Fruit fly (Drosophila melanogaster) whole organism, embryonic: ENCODE data around the gene path.

Experiments
- Adf1 ChIP-seq: fragments of 200-800 bp; sonication (Bioruptor generic); IDR thresholded peaks from 2 replicates; pipeline ENCODE4 v1.3.6; 2022; ENCODE audit warnings: missing biosample characterization, missing genetic modification characterization
- Blimp-1 ChIP-seq: fragments of 200-800 bp; sonication (Bioruptor generic); optimal IDR thresholded peaks from 3 replicates; lab custom pipeline; 2018; ENCODE audit warnings: missing biosample characterization, missing genetic modification characterization, mild to moderate bottlenecking, moderate library complexity, missing genetic modification reagents
- CG10274 ChIP-seq: fragments of 200-800 bp; sonication (Bioruptor generic); optimal IDR thresholded peaks from 3 replicates; lab custom pipeline; 2017; ENCODE audit warnings: missing biosample characterization, mild to moderate bottlenecking, missing genetic modification characterization
- CG10431 ChIP-seq: fragments of 200-800 bp; sonication (Bioruptor generic); optimal IDR thresholded peaks from 3 replicates; lab custom pipeline; 2018; ENCODE audit warnings: missing biosample characterization, mild to moderate bottlenecking, missing genetic modification characterization
- CG10654 ChIP-seq: fragments of 200-800 bp; sonication (Bioruptor generic); optimal IDR thresholded peaks from 2 replicates; lab custom pipeline; 2016; ENCODE audit warnings: missing biosample characterization, missing genetic modification characterization
- CG11093 ChIP-seq: fragments of 200-800 bp; sonication (Bioruptor generic); IDR thresholded peaks from 3 replicates; pipeline ENCODE4 v1.3.6; 2022; ENCODE audit warnings: missing biosample characterization, missing genetic modification characterization
- CG11696 ChIP-seq: fragments of 200-800 bp; sonication (Bioruptor generic); IDR thresholded peaks from 2 replicates; pipeline ENCODE4 v1.3.6; 2022; ENCODE audit warnings: missing biosample characterization, missing genetic modification characterization
- CG15269 ChIP-seq: fragments of 200-800 bp; sonication (Bioruptor generic); optimal IDR thresholded peaks from 2 replicates; lab custom pipeline; 2018; ENCODE audit warnings: missing biosample characterization, mild to moderate bottlenecking, missing genetic modification characterization, moderate library complexity
- CG15601 ChIP-seq: fragments of 200-800 bp; sonication (Bioruptor generic); optimal IDR thresholded peaks from 3 replicates; lab custom pipeline; 2019; ENCODE audit warnings: missing biosample characterization, mild to moderate bottlenecking, missing genetic modification characterization, moderate library complexity
- CG1602 ChIP-seq: fragments of 200-800 bp; sonication (Bioruptor generic); optimal IDR thresholded peaks from 3 replicates; lab custom pipeline; 2016; ENCODE audit warnings: missing biosample characterization, missing genetic modification characterization
- CG16815 ChIP-seq: fragments of 200-800 bp; sonication (Bioruptor generic); optimal IDR thresholded peaks from 3 replicates; lab custom pipeline; 2017; ENCODE audit warnings: missing biosample characterization, mild to moderate bottlenecking, missing genetic modification characterization
- CG16863 ChIP-seq: fragments of 200-800 bp; sonication (Bioruptor generic); optimal IDR thresholded peaks from 3 replicates; lab custom pipeline; 2016; ENCODE audit warnings: missing biosample characterization, missing genetic modification characterization
- CG17612 ChIP-seq: fragments of 200-800 bp; sonication (Bioruptor generic); IDR thresholded peaks from 2 replicates; pipeline ENCODE4 v1.3.6; 2022; ENCODE audit warnings: missing biosample characterization, missing genetic modification characterization
- CG18619 ChIP-seq: fragments of 200-800 bp; sonication (Bioruptor generic); optimal IDR thresholded peaks from 3 replicates; lab custom pipeline; 2017; ENCODE audit warnings: missing biosample characterization, mild to moderate bottlenecking, missing genetic modification characterization
- CG2202 ChIP-seq: fragments of 200-800 bp; sonication (Bioruptor generic); optimal IDR thresholded peaks from 2 replicates; lab custom pipeline; 2018; ENCODE audit warnings: missing biosample characterization, mild to moderate bottlenecking, missing genetic modification characterization
- CG3726 ChIP-seq: fragments of 200-800 bp; sonication (Bioruptor generic); IDR thresholded peaks from 3 replicates; pipeline ENCODE4, ENCODE4 v1.3.6; 2022; ENCODE audit warnings: missing biosample characterization, missing genetic modification characterization
- CG3995 ChIP-seq: fragments of 200-800 bp; sonication (Bioruptor generic); optimal IDR thresholded peaks from 3 replicates; lab custom pipeline; 2016; ENCODE audit warnings: missing biosample characterization, missing genetic modification characterization
- CG6654 ChIP-seq: fragments of 200-800 bp; sonication (Bioruptor generic); optimal IDR thresholded peaks from 2 replicates; lab custom pipeline; 2017; ENCODE audit warnings: missing biosample characterization, mild to moderate bottlenecking, missing genetic modification characterization
- CG6689 ChIP-seq: fragments of 200-800 bp; sonication (Bioruptor generic); IDR thresholded peaks from 2 replicates; pipeline ENCODE4 v1.3.6; 2022; ENCODE audit warnings: missing biosample characterization, missing genetic modification characterization
- CG7271 ChIP-seq: fragments of 200-800 bp; sonication (Bioruptor generic); optimal IDR thresholded peaks from 2 replicates; lab custom pipeline; 2018; ENCODE audit warnings: missing biosample characterization, mild to moderate bottlenecking, missing genetic modification characterization, moderate library complexity
- CG9437 ChIP-seq: fragments of 200-800 bp; sonication (Bioruptor generic); optimal IDR thresholded peaks from 2 replicates; lab custom pipeline; 2018; ENCODE audit warnings: missing biosample characterization, mild to moderate bottlenecking, missing genetic modification characterization
- Camta ChIP-seq: fragments of 200-800 bp; sonication (Bioruptor generic); optimal IDR thresholded peaks from 2 replicates; lab custom pipeline; 2016; ENCODE audit warnings: missing biosample characterization, missing genetic modification characterization
- D ChIP-seq, 2 experiments: fragments of 200-800 bp in 1 of 2; fragments of >200 bp in 1 of 2; sonication (Bioruptor generic) in 1 of 2; optimal IDR thresholded peaks; 2 replicates in 1 of 2; 3 replicates in 1 of 2; lab custom pipeline; 2017; ENCODE audit warnings: mild to moderate bottlenecking in 1 of 2, missing biosample characterization in 1 of 2, missing genetic modification characterization in 1 of 2, missing genetic modification reagents in 1 of 2
- Ets65A ChIP-seq: fragments of 200-800 bp; sonication (Bioruptor generic); peaks from one replicate; lab custom pipeline; 2016; ENCODE audit warnings: missing biosample characterization, missing genetic modification characterization
- Fer2 ChIP-seq: fragments of 200-800 bp; sonication (Bioruptor generic); optimal IDR thresholded peaks from 2 replicates; lab custom pipeline; 2018; ENCODE audit warnings: missing biosample characterization, mild to moderate bottlenecking, missing genetic modification characterization, moderate library complexity
- H2.0 ChIP-seq: fragments of 200-800 bp; sonication (Bioruptor generic); IDR thresholded peaks from 2 replicates; pipeline ENCODE4 v1.3.6; 2022; ENCODE audit warnings: missing biosample characterization, missing genetic modification characterization
- Hmr ChIP-seq: fragments of 200-800 bp; sonication (Bioruptor generic); optimal IDR thresholded peaks from 3 replicates; lab custom pipeline; 2017; ENCODE audit warnings: mild to moderate bottlenecking, missing biosample characterization, missing genetic modification reagents, missing genetic modification characterization
- Max ChIP-seq: fragments of 200-800 bp; sonication (Bioruptor generic); optimal IDR thresholded peaks from 2 replicates; lab custom pipeline; 2016; ENCODE audit warnings: missing biosample characterization, mild to moderate bottlenecking, missing genetic modification characterization
- NFAT ChIP-seq: fragments of 200-800 bp; sonication (Bioruptor generic); IDR thresholded peaks from 2 replicates; pipeline ENCODE4 v1.3.6; 2022; ENCODE audit warnings: missing biosample characterization, missing genetic modification characterization
- Nf-YC ChIP-seq: fragments of 200-800 bp; optimal IDR thresholded peaks from 3 replicates; lab custom pipeline; 2019; ENCODE audit warnings: missing biosample characterization, mild to moderate bottlenecking, missing genetic modification characterization, moderate library complexity
- Ptx1 ChIP-seq: fragments of 200-800 bp; sonication (Bioruptor generic); IDR thresholded peaks from 2 replicates; pipeline ENCODE4 v1.3.6; 2022; ENCODE audit warnings: missing biosample characterization, missing genetic modification characterization
- Sry-β ChIP-seq: fragments of 200-800 bp; sonication (Bioruptor generic); optimal IDR thresholded peaks from 2 replicates; lab custom pipeline; 2018; ENCODE audit warnings: missing biosample characterization, mild to moderate bottlenecking, missing genetic modification characterization, moderate library complexity
- Usf ChIP-seq: fragments of 200-800 bp; sonication (Bioruptor generic); optimal IDR thresholded peaks from 2 replicates; lab custom pipeline; 2017; ENCODE audit warnings: missing genotype, missing biosample characterization, missing genetic modification characterization
- ato ChIP-seq: fragments of 200-800 bp; sonication (Bioruptor generic); IDR thresholded peaks from 2 replicates; pipeline ENCODE4 v1.3.6; 2022; ENCODE audit warnings: missing biosample characterization, missing genetic modification characterization; ENCODE audit not compliant: partially characterized antibody
- btn ChIP-seq: fragments of 200-800 bp; sonication (Bioruptor generic); optimal IDR thresholded peaks from 2 replicates; lab custom pipeline; 2016; ENCODE audit warnings: missing biosample characterization, missing genetic modification characterization
- caup ChIP-seq: fragments of 200-800 bp; sonication (Bioruptor generic); optimal IDR thresholded peaks from 3 replicates; lab custom pipeline; 2017; ENCODE audit warnings: missing biosample characterization, mild to moderate bottlenecking, missing genetic modification characterization, moderate library complexity; ENCODE audit not compliant: severe bottlenecking
- ems ChIP-seq: fragments of 200-800 bp; sonication (Bioruptor generic); optimal IDR thresholded peaks from 3 replicates; lab custom pipeline; 2016; ENCODE audit warnings: missing biosample characterization, missing genetic modification characterization
- gcm2 ChIP-seq: fragments of 200-800 bp; sonication (Bioruptor generic); optimal IDR thresholded peaks from 2 replicates; lab custom pipeline; 2016; ENCODE audit warnings: missing biosample characterization, missing genetic modification characterization
- grau ChIP-seq: fragments of 200-800 bp; optimal IDR thresholded peaks from 3 replicates; lab custom pipeline; 2019; ENCODE audit warnings: missing biosample characterization, mild to moderate bottlenecking, missing genetic modification characterization, moderate library complexity
- gro ChIP-seq: fragments of 200-800 bp; sonication (Bioruptor generic); optimal IDR thresholded peaks from 2 replicates; lab custom pipeline; 2016; ENCODE audit warnings: missing biosample characterization, missing genetic modification characterization
- kay ChIP-seq: fragments of 200-800 bp; sonication (Bioruptor generic); optimal IDR thresholded peaks from 2 replicates; lab custom pipeline; 2016; ENCODE audit warnings: missing biosample characterization, missing genetic modification characterization
- ken ChIP-seq: fragments of 200-800 bp; sonication (Bioruptor generic); IDR thresholded peaks from 3 replicates; pipeline ENCODE4 v1.3.6; 2022; ENCODE audit warnings: missing biosample characterization, missing genetic modification characterization
- kni ChIP-seq: fragments of 200-800 bp; sonication (Bioruptor generic); optimal IDR thresholded peaks from 3 replicates; lab custom pipeline; 2017; ENCODE audit warnings: mild to moderate bottlenecking, missing biosample characterization, missing genetic modification reagents, missing genetic modification characterization
- nerfin-1 ChIP-seq: fragments of 200-800 bp; sonication (Bioruptor generic); optimal IDR thresholded peaks from 3 replicates; lab custom pipeline; 2019; ENCODE audit warnings: missing biosample characterization, mild to moderate bottlenecking, missing genetic modification characterization, moderate library complexity
- nerfin-2 ChIP-seq: fragments of 200-800 bp; sonication (Bioruptor generic); IDR thresholded peaks from 2 replicates; pipeline ENCODE4 v1.3.6; 2022; ENCODE audit warnings: missing biosample characterization, missing genetic modification characterization; ENCODE audit not compliant: partially characterized antibody
- pfk ChIP-seq: fragments of 200-800 bp; sonication (Bioruptor generic); optimal IDR thresholded peaks from 2 replicates; lab custom pipeline; 2018; ENCODE audit warnings: missing biosample characterization, mild to moderate bottlenecking, missing genetic modification characterization, moderate library complexity
- pho ChIP-seq: fragments of 200-800 bp; sonication (Bioruptor generic); optimal IDR thresholded peaks from 2 replicates; lab custom pipeline; 2016; ENCODE audit warnings: missing biosample characterization, missing genetic modification characterization
- ranshi ChIP-seq: fragments of 200-800 bp; sonication (Bioruptor generic); IDR thresholded peaks from 2 replicates; pipeline ENCODE4 v1.3.6; 2022; ENCODE audit warnings: missing biosample characterization, missing genetic modification characterization
- sr ChIP-seq: fragments of 200-800 bp; sonication (Bioruptor generic); IDR thresholded peaks from 3 replicates; pipeline ENCODE4 v1.3.6; 2022; ENCODE audit warnings: missing biosample characterization, missing genetic modification characterization
- stwl ChIP-seq: fragments of 200-800 bp; sonication (Bioruptor generic); optimal IDR thresholded peaks from 3 replicates; lab custom pipeline; 2018; ENCODE audit warnings: missing biosample characterization, mild to moderate bottlenecking, missing genetic modification characterization, moderate library complexity

Gene path

DNA sequence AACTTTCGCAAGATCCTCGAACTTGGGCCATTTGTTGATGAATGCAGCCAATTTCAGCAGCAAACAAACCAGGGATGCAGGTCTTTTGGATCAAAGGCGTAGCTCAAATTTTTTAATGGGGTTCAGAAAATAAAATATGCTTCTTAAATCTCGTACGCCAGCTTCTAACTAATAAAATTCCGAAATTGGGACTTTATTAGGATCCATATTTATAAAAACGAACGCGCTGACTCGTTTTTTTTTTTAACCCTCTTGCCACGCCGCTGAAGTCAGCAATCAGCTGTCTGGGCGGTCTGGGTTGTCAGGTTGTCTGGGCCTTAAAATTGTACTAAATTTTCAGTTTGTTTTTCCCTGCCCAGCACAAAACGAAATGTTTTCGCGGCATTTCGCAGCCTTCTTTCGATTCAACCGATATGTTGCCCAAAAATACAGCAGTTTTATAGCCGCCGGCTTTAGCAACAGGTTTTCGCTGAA, 47.5 kb downstream of the path start, which contains the start of gene CG3437 (continued):
- TF ChIP-seq ems (GFP tag; lab: Kevin White, UChicago) (peak; percentile 99), CG15269 (tag; lab: Kevin White, UChicago) (peak; percentile 99), CG9437 (GFP tag; lab: Kevin White, UChicago) (peak; percentile 91), CG1602 (GFP tag; lab: Kevin White, UChicago) (peak; percentile 99), CG18619 (GFP tag; lab: Kevin White, UChicago) (peak; percentile 98), CG6654 (GFP tag; lab: Kevin White, UChicago) (peak; percentile 94), Usf (peak; percentile 99), kay (GFP tag; lab: Kevin White, UChicago) (peak; percentile 88), CG10274 (peak; percentile 93), CG17612 (GFP tag; lab: Robert Waterston, UW) (peak; percentile 98), nerfin-2 (no peak), grau (peak; percentile 97), CG6689 (GFP tag; lab: Robert Waterston, UW) (peak; percentile 99), Camta (GFP tag; lab: Kevin White, UChicago) (peak; percentile 97), kni (GFP tag; lab: Kevin White, UChicago) (peak; percentile 97), caup (peak; percentile 99), ranshi (GFP tag; lab: Robert Waterston, UW) (peak; percentile 99), btn (peak; percentile 97), CG16863 (peak; percentile 99), H2.0 (GFP tag; lab: Robert Waterston, UW) (peak; percentile 99), pho (peak; percentile 98), CG10654 (GFP tag; lab: Kevin White, UChicago) (peak; percentile 98), CG16815 (peak; percentile 98), nerfin-1 (tag; lab: Kevin White, UChicago) (peak; percentile 98), ken (GFP tag; lab: Robert Waterston, UW) (peak; percentile 99), Ets65A (GFP tag; lab: Kevin White, UChicago) (peak; percentile 100), pfk (peak; percentile 79), CG11696 (GFP tag; lab: Robert Waterston, UW) (peak; percentile 96), Nf-YC (tag; lab: Kevin White, UChicago) (peak; percentile 83), D (optimal IDR thresholded peaks at IDR 0.05; lab: Kevin White, UChicago) (no peak), D (GFP tag; optimal IDR thresholded peaks at IDR 0.05; lab: Kevin White, UChicago) (peak; percentile 98), CG3726 (GFP tag; lab: Robert Waterston, UW) (peak; percentile 99), Fer2 (tag; lab: Kevin White, UChicago) (peak; percentile 98), stwl (tag; lab: Kevin White, UChicago) (peak; percentile 80), NFAT (peak; percentile 99), CG7271 (tag; lab: Kevin White, UChicago) (peak; percentile 98), sr (peak; percentile 98), Sry-β (peak; percentile 74), Adf1 (GFP tag; lab: Robert Waterston, UW) (peak; percentile 90), gcm2 (GFP tag; lab: Kevin White, UChicago) (peak; percentile 97), Blimp-1 (GFP tag; lab: Kevin White, UChicago) (peak; percentile 97), CG3995 (GFP tag; lab: Kevin White, UChicago) (peak; percentile 82), Max (GFP tag; lab: Kevin White, UChicago) (peak; percentile 97), gro (GFP tag; lab: Kevin White, UChicago) (peak; percentile 98), CG2202 (peak; percentile 97), CG15601 (tag; lab: Kevin White, UChicago) (peak; percentile 97), CG10431 (peak; percentile 95), CG11093 (GFP tag; lab: Robert Waterston, UW) (peak; percentile 99), Ptx1 (GFP tag; lab: Robert Waterston, UW) (peak; percentile 100), Hmr (GFP tag; lab: Kevin White, UChicago) (peak; percentile 98), ato (no peak)
